Fruit fly (Drosophila melanogaster) whole organism, adult: ENCODE data around the gene CG8837.

ENCODE experiments used
- CG12768 ChIP-seq: fragments of 200-800 bp; sonication (Bioruptor generic); optimal IDR thresholded peaks from 2 replicates; lab custom pipeline; 2017; ENCODE audit warnings: missing biosample characterization, missing genetic modification characterization, mild to moderate bottlenecking, moderate library complexity, missing genetic modification reagents
- CG33017 ChIP-seq: fragments of 200-800 bp; sonication (Bioruptor generic); optimal IDR thresholded peaks from 2 replicates; lab custom pipeline; 2018; ENCODE audit warnings: missing biosample characterization, mild to moderate bottlenecking, missing genetic modification characterization, moderate library complexity
- CG5204 ChIP-seq: fragments of 200-800 bp; sonication (Bioruptor generic); optimal IDR thresholded peaks from 2 replicates; lab custom pipeline; 2016; ENCODE audit warnings: missing biosample characterization, missing genetic modification characterization
- Clk ChIP-seq: fragments of 200-800 bp; sonication (Bioruptor generic); optimal IDR thresholded peaks from 2 replicates; lab custom pipeline; 2017; ENCODE audit warnings: missing biosample characterization, missing genetic modification characterization
- Crg-1 ChIP-seq: fragments of 200-800 bp; sonication (Bioruptor generic); optimal IDR thresholded peaks from 2 replicates; lab custom pipeline; 2016; ENCODE audit warnings: missing biosample characterization, missing genetic modification characterization
- Mnt ChIP-seq: fragments of 200-800 bp; sonication (Bioruptor generic); optimal IDR thresholded peaks from 2 replicates; lab custom pipeline; 2016; ENCODE audit warnings: missing biosample characterization, mild to moderate bottlenecking, missing genetic modification characterization
- bab1 ChIP-seq: fragments of 200-800 bp; sonication (Bioruptor generic); optimal IDR thresholded peaks from 3 replicates; lab custom pipeline; 2019; ENCODE audit warnings: missing biosample characterization, mild to moderate bottlenecking, missing genetic modification characterization, moderate library complexity
- cic ChIP-seq: fragments of 200-800 bp; sonication (Bioruptor generic); optimal IDR thresholded peaks from 2 replicates; lab custom pipeline; 2017; ENCODE audit warnings: missing biosample characterization, mild to moderate bottlenecking, missing genetic modification characterization, moderate library complexity
- cnc ChIP-seq, 2 experiments: fragments of >200 bp; optimal IDR thresholded peaks; 2 replicates each; lab custom pipeline; 2017
- kay ChIP-seq: fragments of 200-800 bp; sonication (Bioruptor generic); peaks from one replicate; lab custom pipeline; 2016; ENCODE audit warnings: missing biosample characterization, missing genetic modification characterization, borderline replicate concordance
- ovo ChIP-seq: fragments of 200-800 bp; sonication (Bioruptor generic); optimal IDR thresholded peaks from 2 replicates; lab custom pipeline; 2016; ENCODE audit warnings: missing biosample characterization, missing genetic modification characterization
- pad ChIP-seq: fragments of 200-800 bp; sonication (Bioruptor generic); optimal IDR thresholded peaks from 3 replicates; lab custom pipeline; 2017; ENCODE audit warnings: missing biosample characterization, missing genetic modification characterization, mild to moderate bottlenecking, moderate library complexity, missing genetic modification reagents
- tj ChIP-seq: fragments of 200-800 bp; sonication (Bioruptor generic); optimal IDR thresholded peaks from 3 replicates; lab custom pipeline; 2017; ENCODE audit warnings: missing biosample characterization, mild to moderate bottlenecking, missing genetic modification characterization, moderate library complexity
- toe ChIP-seq: fragments of 200-800 bp; sonication (Bioruptor generic); optimal IDR thresholded peaks from 2 replicates; lab custom pipeline; 2016; ENCODE audit warnings: missing biosample characterization, missing genetic modification characterization

- TF ChIP-seq CG5204 (GFP tag; lab: Kevin White, UChicago) (peak; percentile 76), ovo (GFP tag; lab: Kevin White, UChicago) (peak; percentile 72), kay (GFP tag; lab: Kevin White, UChicago) (peak; percentile 72), cic (GFP tag; lab: Kevin White, UChicago) (no peak), pad (GFP tag; lab: Kevin White, UChicago) (peak; percentile 11), cnc (optimal IDR thresholded peaks at IDR 0.05; lab: Kevin White, UChicago) (no peak), toe (GFP tag; lab: Kevin White, UChicago) (peak; percentile 29), tj (GFP tag; lab: Kevin White, UChicago) (peak; percentile 58), CG12768 (peak; percentile 65), Mnt (GFP tag; lab: Kevin White, UChicago) (peak; percentile 13), Crg-1 (GFP tag; lab: Kevin White, UChicago) (no peak), CG33017 (tag; lab: Kevin White, UChicago) (peak; percentile 80), bab1 (GFP tag; lab: Kevin White, UChicago) (no peak), Clk (GFP tag; lab: Kevin White, UChicago) (no peak)
Observed at dm6 chr2L:3348146-3348747, 28.2 kb downstream of the CG8837 start.
